Worm (Caenorhabditis elegans): ENCODE data around the gene F38E1.6.

Gene F38E1.6

DNA sequence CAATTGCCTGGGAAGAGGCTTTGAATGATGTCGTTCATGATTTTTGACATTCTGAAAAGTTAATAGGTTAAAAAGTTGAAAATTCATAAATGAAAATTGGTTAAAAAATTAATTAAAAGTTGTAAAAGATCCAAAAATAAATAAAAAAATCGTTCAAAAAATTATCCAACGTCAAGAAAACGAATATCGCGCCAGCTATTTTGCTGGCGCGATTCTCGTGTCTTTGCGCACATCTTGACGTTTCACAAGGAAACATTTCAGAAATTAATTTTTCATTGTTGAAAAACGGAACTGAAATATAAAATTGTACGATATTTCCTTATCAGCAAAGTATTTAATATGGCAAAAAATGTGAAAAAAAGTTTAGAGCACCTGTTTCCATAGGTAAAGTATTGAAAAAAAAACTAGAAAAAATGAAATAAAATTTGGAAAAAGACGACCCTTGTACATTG lies 753 bp upstream of the F38E1.6 start, which contains the start of gene mpdu-1:
Gene mpdu-1, minus strand, starts transcription at position 51 of the 452 bp plus-strand sequence.
- no peak for TF ChIP-seq unc-62 (GFP tag; optimal IDR thresholded peaks at IDR 0.05)

DNA sequence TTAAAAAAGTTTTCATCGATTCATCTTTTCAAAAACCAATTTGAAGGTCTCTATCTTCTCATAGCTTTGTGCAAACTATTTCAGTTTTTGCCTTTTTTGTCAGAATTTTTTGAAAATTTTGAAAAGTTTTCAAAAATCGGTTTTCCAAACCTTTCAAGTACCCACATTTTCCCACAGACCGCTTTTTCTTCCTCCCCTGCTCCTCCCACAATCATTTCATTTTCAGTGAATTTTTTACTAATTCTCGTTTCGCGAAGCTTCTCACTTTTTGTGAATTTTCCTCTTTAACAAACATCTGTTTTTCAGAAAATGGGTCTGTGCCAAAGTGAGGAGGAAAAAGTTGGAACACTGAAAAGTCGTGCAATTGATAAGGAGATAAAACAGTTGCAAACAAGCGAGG lies 10.8 kb downstream of the F38E1.6 start, which contains the start of gene gpa-2:
Gene gpa-2, plus strand, starts transcription at position 301 of the 400 bp plus-strand sequence.
- TF ChIP-seq unc-62 (GFP tag; optimal IDR thresholded peaks at IDR 0.05): no peak

DNA sequence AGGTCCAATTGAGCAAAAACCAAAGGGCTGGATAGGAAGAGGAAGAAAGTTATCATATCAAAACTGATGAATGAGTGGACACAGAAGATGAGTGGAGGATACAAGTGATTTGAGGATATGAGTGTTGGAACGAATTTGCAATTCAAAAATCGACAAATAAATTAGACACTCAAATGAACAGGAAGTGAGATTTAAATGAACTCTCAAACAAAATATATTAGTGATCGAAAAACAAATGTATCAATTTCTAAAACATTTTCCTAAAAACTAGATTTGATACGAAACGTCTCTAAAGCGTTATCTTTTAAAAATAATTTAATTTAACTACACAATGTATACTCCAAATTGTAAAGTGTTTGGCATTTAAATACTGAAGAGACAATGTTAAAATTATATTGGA lies 15.5 kb downstream of the F38E1.6 start, which contains the start of gene F38E1.10:
Gene F38E1.10, minus strand, starts transcription at position 101 of the 400 bp plus-strand sequence.
- TF ChIP-seq unc-62 (GFP tag; optimal IDR thresholded peaks at IDR 0.05): no peak

- no peak for TF ChIP-seq unc-62 (GFP tag; optimal IDR thresholded peaks at IDR 0.05)
Measured at ce11 chrV:8375849-8376248, 16.0 kb downstream of the F38E1.6 start, which contains the start of gene F38E1.3. TSS of gene F38E1.3 (plus strand) at chrV:8376149.

ce11 chrV:8379206-8379605 lies 19.3 kb downstream of the F38E1.6 start, which contains the start of gene F52E1.5:
TSS of gene F52E1.5 (plus strand) at chrV:8379506.
- TF ChIP-seq unc-62 (GFP tag; optimal IDR thresholded peaks at IDR 0.05): no peak

ce11 chrV:8380076-8380475 lies 20.2 kb downstream of the F38E1.6 start:
- no peak for TF ChIP-seq unc-62 (GFP tag; optimal IDR thresholded peaks at IDR 0.05)

ce11 chrV:8383716-8384115 lies 23.8 kb downstream of the F38E1.6 start, which contains the start of gene F52E1.14:
TSS of gene F52E1.14 (plus strand) at chrV:8383922.
- no peak for TF ChIP-seq unc-62 (GFP tag; optimal IDR thresholded peaks at IDR 0.05)

ce11 chrV:8384809-8385208 lies 24.9 kb downstream of the F38E1.6 start:
- TF ChIP-seq unc-62 (GFP tag; optimal IDR thresholded peaks at IDR 0.05): no peak

DNA sequence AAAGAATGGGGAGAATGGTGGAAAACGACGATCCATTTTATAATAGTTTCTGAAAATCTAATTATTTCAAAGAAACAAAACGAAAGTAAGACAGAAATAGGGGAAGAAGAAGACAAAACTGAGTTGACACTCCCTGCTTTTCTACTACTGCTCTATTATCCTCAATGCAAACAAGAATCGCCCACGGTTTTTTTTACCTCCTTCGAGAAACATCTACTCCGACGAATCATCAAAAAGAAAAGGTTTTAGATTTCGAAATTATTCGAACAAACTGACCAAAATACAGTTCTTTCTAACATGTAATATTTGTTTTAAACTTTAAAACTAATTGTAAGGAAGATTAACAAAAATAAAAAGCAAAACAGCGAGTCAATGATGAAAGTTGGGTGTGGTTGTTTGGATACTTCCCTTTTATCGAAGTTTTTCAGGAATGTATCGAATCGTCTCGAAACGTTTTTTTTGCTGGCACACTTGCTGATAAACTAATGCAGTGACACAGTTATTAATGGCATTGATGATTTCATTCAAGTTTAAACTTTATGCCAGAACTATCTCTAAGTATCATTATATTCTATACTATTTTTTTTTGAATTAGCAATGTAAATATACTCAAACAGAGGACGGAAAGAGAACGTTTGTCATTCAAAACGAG lies 26.1 kb downstream of the F38E1.6 start, which contains the start of gene hsp-17:
Gene hsp-17, minus strand, starts transcription at position 51 of the 652 bp plus-strand sequence.
- no peak for TF ChIP-seq unc-62 (GFP tag; optimal IDR thresholded peaks at IDR 0.05)

DNA sequence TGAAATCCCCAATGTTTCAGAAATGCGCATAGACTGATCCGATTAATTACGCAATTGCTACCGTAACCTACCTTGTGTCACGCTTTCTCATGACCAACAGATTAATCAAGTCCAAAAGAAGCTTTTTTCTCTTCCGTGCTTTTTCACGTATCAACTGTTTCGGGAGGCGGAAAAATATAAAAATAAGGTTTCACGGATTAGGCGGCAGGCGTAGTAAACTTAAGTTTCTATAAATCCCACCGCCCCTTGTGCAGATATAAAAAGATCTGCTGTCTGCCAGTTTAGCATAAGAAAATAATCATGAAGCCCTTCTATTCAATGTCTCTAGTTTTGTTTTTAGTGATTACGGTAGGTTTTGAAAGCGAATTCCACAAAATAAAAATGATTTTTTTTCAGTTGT lies 27.2 kb downstream of the F38E1.6 start, which contains the start of gene gcy-7:
Gene gcy-7, plus strand, starts transcription at position 301 of the 400 bp plus-strand sequence.
- TF ChIP-seq unc-62 (GFP tag; optimal IDR thresholded peaks at IDR 0.05): no peak

- no peak for TF ChIP-seq unc-62 (GFP tag; optimal IDR thresholded peaks at IDR 0.05)
Measured at ce11 chrV:8389307-8389706, 29.4 kb downstream of the F38E1.6 start.

ce11 chrV:8394357-8394850 lies 34.5 kb downstream of the F38E1.6 start, which contains the start of the genes pho-6 and F52E1.3:
TSS of gene pho-6 (minus strand) at chrV:8394457.
TSS of gene F52E1.3 (plus strand) at chrV:8394800.
- TF ChIP-seq unc-62 (GFP tag; optimal IDR thresholded peaks at IDR 0.05): no peak

- TF ChIP-seq unc-62 (GFP tag; optimal IDR thresholded peaks at IDR 0.05): no peak
Measured at ce11 chrV:8400808-8401207, 40.9 kb downstream of the F38E1.6 start.

DNA sequence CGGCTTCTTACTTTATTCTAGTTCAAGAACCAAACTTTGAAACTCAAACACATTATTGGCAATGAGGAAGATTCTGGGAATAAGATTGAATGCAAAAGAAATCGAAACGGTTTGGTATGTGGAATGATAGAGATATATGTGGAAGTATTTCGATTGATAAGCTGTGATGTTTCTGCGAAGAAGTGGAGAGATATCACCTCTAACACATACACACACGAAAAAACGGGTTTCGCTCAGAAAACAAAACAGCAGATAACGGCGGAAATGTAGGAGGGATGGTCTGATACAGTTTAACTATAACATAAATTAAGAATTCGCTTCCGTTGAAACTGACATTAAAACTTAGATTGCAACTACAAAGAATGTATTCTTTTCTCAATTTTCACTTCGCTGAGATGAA lies 41.4 kb downstream of the F38E1.6 start:
- no peak for TF ChIP-seq unc-62 (GFP tag; optimal IDR thresholded peaks at IDR 0.05)

ce11 chrV:8402392-8402791 lies 42.5 kb downstream of the F38E1.6 start, which contains the start of gene F52E1.9:
TSS of gene F52E1.9 (minus strand) at chrV:8402669.
- no peak for TF ChIP-seq unc-62 (GFP tag; optimal IDR thresholded peaks at IDR 0.05)

ce11 chrV:8403152-8403551 lies 43.3 kb downstream of the F38E1.6 start:
- TF ChIP-seq unc-62 (GFP tag; optimal IDR thresholded peaks at IDR 0.05): no peak

DNA sequence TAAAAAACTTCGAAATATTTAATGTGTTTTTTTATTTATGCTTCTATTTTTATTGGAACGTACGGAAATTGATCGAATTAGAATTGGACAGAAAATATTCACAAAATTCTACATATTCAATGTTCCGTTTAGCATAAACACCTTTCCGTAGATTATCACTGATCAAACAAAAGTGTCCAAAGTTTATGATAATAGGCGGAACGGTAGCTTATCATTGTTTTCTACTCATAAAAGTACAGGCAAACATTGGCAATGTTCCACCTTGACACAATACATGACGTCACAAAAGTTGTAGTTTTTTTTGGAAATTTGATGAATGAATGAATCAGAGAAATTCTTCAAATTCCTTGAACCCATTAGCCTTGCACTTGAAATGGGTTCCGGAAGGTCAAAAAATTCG lies 44.0 kb downstream of the F38E1.6 start:
- TF ChIP-seq unc-62 (GFP tag; optimal IDR thresholded peaks at IDR 0.05): no peak

Measured in whole organism, dauer.